Worm (Caenorhabditis elegans) whole organism, early embryonic: Measurements from ENCODE around the gene cest-2.2.
A peak's percentile ranks its signal among the peaks of the same experiment; 100 is the strongest.
"Not testable (repeated sequence)": the region's sequence is repeated elsewhere in the genome, so short reads cannot be mapped to it uniquely, and the experiment has no call there.

Experiments
- B0310.2 ChIP-seq: sonication (generic microtip); optimal IDR thresholded peaks from 2 replicates; lab custom pipeline; 2016; ENCODE audit warnings: mild to moderate bottlenecking, missing genetic modification characterization, missing compliant biosample characterization
- F13C5.2 ChIP-seq: sonication (generic microtip); optimal IDR thresholded peaks from 2 replicates; lab custom pipeline; 2017; ENCODE audit warnings: mild to moderate bottlenecking, missing genetic modification characterization, inconsistent platforms, missing compliant biosample characterization
- aly-1 ChIP-seq: sonication (generic microtip); optimal IDR thresholded peaks from 2 replicates; lab custom pipeline; 2016; ENCODE audit warnings: missing genetic modification characterization, missing compliant biosample characterization
- ama-1 ChIP-seq: fragments of 150-350 bp; optimal IDR thresholded peaks from 2 replicates; lab custom pipeline; 2014
- ceh-13 ChIP-seq: fragments of 200-800 bp; sonication (Bioruptor generic); optimal IDR thresholded peaks from 2 replicates; lab custom pipeline; 2018; ENCODE audit warnings: mild to moderate bottlenecking, missing genetic modification characterization, missing compliant biosample characterization
- ceh-36 ChIP-seq: sonication (generic microtip); optimal IDR thresholded peaks from 2 replicates; lab custom pipeline; 2016; ENCODE audit warnings: missing genetic modification characterization, inconsistent platforms, missing compliant biosample characterization
- ets-7 ChIP-seq: sonication (generic microtip); optimal IDR thresholded peaks from 2 replicates; lab custom pipeline; 2016; ENCODE audit warnings: missing genotype, missing genetic modification characterization, missing compliant biosample characterization
- flt-1 ChIP-seq: fragments of 200-800 bp; sonication (Bioruptor generic); IDR thresholded peaks from 2 replicates; pipeline ENCODE4 v1.3.6; 2022; ENCODE audit warnings: missing genetic modification characterization, missing compliant biosample characterization
- hmbx-1 ChIP-seq: sonication (generic microtip); optimal IDR thresholded peaks from 2 replicates; lab custom pipeline; 2016; ENCODE audit warnings: mild to moderate bottlenecking, missing genetic modification characterization, missing compliant biosample characterization
- hmg-4 ChIP-seq: fragments of 200-800 bp; sonication (Bioruptor generic); optimal IDR thresholded peaks from 2 replicates; lab custom pipeline; 2018; ENCODE audit warnings: mild to moderate bottlenecking, missing genetic modification characterization, missing compliant biosample characterization
- hnd-1 ChIP-seq: sonication (generic microtip); optimal IDR thresholded peaks from 2 replicates; lab custom pipeline; 2016; ENCODE audit warnings: missing genetic modification characterization, missing compliant biosample characterization
- pes-1 ChIP-seq: fragments of 200-800 bp; sonication (Bioruptor generic); IDR thresholded peaks from 2 replicates; pipeline ENCODE4 v1.3.6; 2022; ENCODE audit warnings: missing genetic modification reagents, missing genetic modification characterization, missing compliant biosample characterization
- scrt-1 ChIP-seq: fragments of 200-800 bp; sonication (Bioruptor generic); IDR thresholded peaks from 2 replicates; pipeline ENCODE4 v1.3.6; 2022; ENCODE audit warnings: missing genetic modification characterization, missing compliant biosample characterization
- sea-1 ChIP-seq: fragments of 200-800 bp; sonication (Bioruptor generic); conservative IDR thresholded peaks from 2 replicates; pipeline ENCODE4 v1.3.6; 2022; ENCODE audit warnings: missing genetic modification characterization, missing compliant biosample characterization
- tbx-11 ChIP-seq: fragments of 200-800 bp; sonication (Bioruptor generic); IDR thresholded peaks from 2 replicates; pipeline ENCODE4 v1.3.6; 2022; ENCODE audit warnings: missing genetic modification characterization, missing compliant biosample characterization
- tbx-37 ChIP-seq: fragments of 200-800 bp; sonication (Bioruptor generic); conservative IDR thresholded peaks from 2 replicates; pipeline ENCODE4 v1.3.6; 2022; ENCODE audit warnings: missing genetic modification reagents, missing genetic modification characterization, missing compliant biosample characterization
- tra-4 ChIP-seq: sonication (generic microtip); optimal IDR thresholded peaks from 2 replicates; lab custom pipeline; 2017; ENCODE audit warnings: missing genetic modification characterization, missing compliant biosample characterization

Gene cest-2.2

DNA sequence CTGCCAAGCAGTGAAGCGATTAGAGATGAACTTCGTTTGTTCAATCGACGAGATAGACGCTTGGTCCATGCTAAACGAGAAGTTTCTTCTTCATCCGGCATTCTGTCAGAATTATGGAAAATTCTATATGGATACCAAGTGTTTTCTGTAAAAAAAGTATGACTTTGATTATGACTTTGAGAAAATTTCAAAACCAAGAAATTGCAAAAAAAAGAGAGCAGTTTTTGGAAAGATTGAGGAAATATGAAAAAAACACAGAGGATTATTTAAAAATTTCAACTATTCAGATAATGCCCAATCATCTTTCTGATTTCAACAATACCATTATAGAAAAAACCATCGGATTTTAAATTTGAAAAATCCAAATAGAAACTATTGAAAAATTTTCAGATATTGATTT lies 29.9 kb downstream of the cest-2.2 start, which contains the start of gene par-1:
TSS of gene par-1 (minus strand) at position 101 of the 400 bp plus-strand sequence.
- TF ChIP-seq scrt-1 (GFP tag; lab: Robert Waterston, UW) (no peak), aly-1 (tag; lab: Kevin White, UChicago) (no peak), tbx-11 (GFP tag; lab: Robert Waterston, UW) (no peak), pes-1 (no peak), B0310.2 (tag; lab: Kevin White, UChicago) (no peak), ets-7 (tag; lab: Kevin White, UChicago) (no peak), hmbx-1 (tag; lab: Kevin White, UChicago) (no peak), ceh-36 (tag; lab: Kevin White, UChicago) (no peak), hnd-1 (tag; lab: Kevin White, UChicago) (no peak), ama-1 (lab: Kevin White, UChicago) (no peak)

- TF ChIP-seq hmbx-1 (tag; lab: Kevin White, UChicago) (no peak), sea-1 (GFP tag; lab: Robert Waterston, UW) (no peak), tra-4 (tag; lab: Kevin White, UChicago) (no peak), tbx-11 (GFP tag; lab: Robert Waterston, UW) (no peak), pes-1 (no peak), ceh-13 (GFP tag; lab: Kevin White, UChicago) (no peak), tbx-37 (GFP tag; lab: Robert Waterston, UW) (no peak)
Measured at ce11 chrV:14143634-14144033, 31.5 kb downstream of the cest-2.2 start.

DNA sequence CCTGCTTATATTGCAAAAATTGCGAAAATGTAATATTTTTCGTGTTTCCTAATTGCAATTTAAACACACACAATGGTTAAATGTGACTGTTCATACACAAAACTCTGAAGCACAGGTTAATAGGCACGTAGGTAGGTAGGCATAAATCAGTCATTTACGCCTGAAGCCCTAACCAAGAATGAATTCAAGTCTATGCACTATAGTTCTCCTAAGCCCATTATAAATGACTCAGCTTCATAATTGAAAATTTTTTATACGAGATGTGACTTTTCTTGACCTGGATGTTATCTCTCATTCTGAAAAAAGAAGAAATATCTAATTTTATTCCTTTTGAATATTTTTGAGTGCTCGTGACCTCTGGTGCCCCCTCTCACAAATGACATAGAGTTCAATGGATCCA lies 33.3 kb downstream of the cest-2.2 start:
- TF ChIP-seq ceh-36 (tag; lab: Kevin White, UChicago) = no peak
- no peak for TF ChIP-seq pes-1
- no peak for TF ChIP-seq ceh-13 (GFP tag; lab: Kevin White, UChicago)
- TF ChIP-seq ama-1 (lab: Kevin White, UChicago) = no peak
- TF ChIP-seq tbx-11 (GFP tag; lab: Robert Waterston, UW) = no peak
- no peak for TF ChIP-seq hnd-1 (tag; lab: Kevin White, UChicago)
- no peak for TF ChIP-seq hmg-4

DNA sequence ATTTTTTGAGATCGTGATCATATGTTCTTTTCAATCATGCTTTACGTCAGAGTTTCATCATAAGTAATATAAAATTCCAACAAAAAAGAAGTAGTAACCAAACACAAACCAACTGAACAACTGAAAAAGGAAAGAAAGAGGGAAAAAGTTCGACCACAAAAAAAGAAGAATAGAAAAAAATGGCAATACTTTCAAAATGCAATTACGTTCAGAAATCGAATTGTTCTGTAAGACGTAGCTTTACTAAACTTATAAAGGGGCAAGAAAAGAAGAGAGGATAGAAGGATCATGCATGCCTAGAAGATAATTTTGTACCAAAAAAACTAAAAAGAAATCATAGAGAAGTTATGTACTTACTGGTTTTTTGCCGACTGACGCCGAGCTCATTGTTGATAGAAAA lies 34.4 kb downstream of the cest-2.2 start:
- no peak for TF ChIP-seq flt-1 (GFP tag; lab: Robert Waterston, UW)
- TF ChIP-seq hnd-1 (tag; lab: Kevin White, UChicago) = no peak
- no peak for TF ChIP-seq scrt-1 (GFP tag; lab: Robert Waterston, UW)
- TF ChIP-seq tbx-37 (GFP tag; lab: Robert Waterston, UW) = no peak
- TF ChIP-seq ets-7 (tag; lab: Kevin White, UChicago) = no peak

- TF ChIP-seq F13C5.2 = peak; percentile 34
- TF ChIP-seq tra-4 (tag; lab: Kevin White, UChicago) = no peak
- TF ChIP-seq hmbx-1 (tag; lab: Kevin White, UChicago) = no peak
- TF ChIP-seq tbx-11 (GFP tag; lab: Robert Waterston, UW) = no peak
- no peak for TF ChIP-seq pes-1
- TF ChIP-seq ceh-13 (GFP tag; lab: Kevin White, UChicago) = no peak
- TF ChIP-seq hnd-1 (tag; lab: Kevin White, UChicago) = no peak
- no peak for TF ChIP-seq scrt-1 (GFP tag; lab: Robert Waterston, UW)
- no peak for TF ChIP-seq ceh-36 (tag; lab: Kevin White, UChicago)
- TF ChIP-seq sea-1 (GFP tag; lab: Robert Waterston, UW) = no peak
- peak; percentile 69 for TF ChIP-seq hmg-4
- no peak for TF ChIP-seq flt-1 (GFP tag; lab: Robert Waterston, UW)
- TF ChIP-seq B0310.2 (tag; lab: Kevin White, UChicago) = no peak
Measured at ce11 chrV:14139252-14140100, 35.7 kb downstream of the cest-2.2 start.

DNA sequence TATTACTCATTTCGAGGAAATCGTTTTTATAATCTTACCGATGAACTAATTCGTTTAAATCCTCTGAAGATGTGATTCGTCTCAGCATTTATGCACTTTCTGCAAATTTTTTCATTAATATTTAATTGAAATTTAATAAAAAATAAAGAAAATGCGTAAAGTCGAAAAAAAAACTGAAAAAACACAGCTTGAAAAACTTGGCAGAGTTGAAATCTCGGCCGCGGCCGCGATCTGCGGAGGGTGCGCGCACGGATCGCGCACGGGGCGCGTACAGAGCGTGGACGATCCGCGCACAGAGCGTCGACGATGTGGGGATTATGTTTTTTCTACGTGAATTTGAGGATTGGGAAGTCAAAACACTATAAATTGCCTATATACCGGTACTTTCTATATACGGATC lies 37.4 kb downstream of the cest-2.2 start, which contains the start of gene AH10.4:
TSS of gene AH10.4 (minus strand) at position 101 of the 400 bp plus-strand sequence.
- TF ChIP-seq aly-1 (tag; lab: Kevin White, UChicago); tbx-37 (GFP tag; lab: Robert Waterston, UW); tra-4 (tag; lab: Kevin White, UChicago): not testable (repeated sequence)

- TF ChIP-seq hmg-4 (peak; percentile 26), aly-1 (tag; lab: Kevin White, UChicago) (no peak), ceh-36 (tag; lab: Kevin White, UChicago) (peak; percentile 42)
Measured at ce11 chrV:14136152-14136551, 39.0 kb downstream of the cest-2.2 start.

- TF ChIP-seq tra-4 (tag; lab: Kevin White, UChicago) (no peak), tbx-37 (GFP tag; lab: Robert Waterston, UW) (no peak), sea-1 (GFP tag; lab: Robert Waterston, UW) (no peak), F13C5.2 (no peak), B0310.2 (tag; lab: Kevin White, UChicago) (no peak), ets-7 (tag; lab: Kevin White, UChicago) (no peak), tbx-11 (GFP tag; lab: Robert Waterston, UW) (no peak), scrt-1 (GFP tag; lab: Robert Waterston, UW) (no peak), ceh-36 (tag; lab: Kevin White, UChicago) (no peak), hmbx-1 (tag; lab: Kevin White, UChicago) (no peak), flt-1 (GFP tag; lab: Robert Waterston, UW) (no peak), aly-1 (tag; lab: Kevin White, UChicago) (no peak), ama-1 (lab: Kevin White, UChicago) (no peak), pes-1 (no peak), ceh-13 (GFP tag; lab: Kevin White, UChicago) (no peak), hnd-1 (tag; lab: Kevin White, UChicago) (no peak)
Measured at ce11 chrV:14134757-14135441, 40.3 kb downstream of the cest-2.2 start.
